Fruit fly (Drosophila melanogaster) whole organism, embryonic: Measurements from ENCODE around the gene Pgd.

ENCODE experiments used
- CG11504 ChIP-seq: fragments of 200-800 bp; sonication (Bioruptor generic); optimal IDR thresholded peaks from 3 replicates; lab custom pipeline; 2019; ENCODE audit warnings: missing biosample characterization, mild to moderate bottlenecking, missing genetic modification characterization, moderate library complexity
- CG11560 ChIP-seq: fragments of 200-800 bp; sonication (Bioruptor generic); IDR thresholded peaks from 3 replicates; pipeline ENCODE4 v1.3.6; 2022; ENCODE audit warnings: missing biosample characterization, missing genetic modification characterization
- CG13424 ChIP-seq: fragments of 200-800 bp; sonication (Bioruptor generic); optimal IDR thresholded peaks from 2 replicates; lab custom pipeline; 2019; ENCODE audit warnings: missing biosample characterization, mild to moderate bottlenecking, missing genetic modification characterization, moderate library complexity
- CG14050 ChIP-seq: fragments of 200-800 bp; sonication (Bioruptor generic); IDR thresholded peaks from 3 replicates; pipeline ENCODE4 v1.3.6; 2022; ENCODE audit warnings: missing biosample characterization, missing genetic modification characterization
- CG15479 ChIP-seq: fragments of 200-800 bp; sonication (Bioruptor generic); optimal IDR thresholded peaks from 3 replicates; lab custom pipeline; 2019; ENCODE audit warnings: missing biosample characterization, mild to moderate bottlenecking, missing genetic modification characterization, moderate library complexity
- CG16815 ChIP-seq: fragments of 200-800 bp; sonication (Bioruptor generic); optimal IDR thresholded peaks from 3 replicates; lab custom pipeline; 2017; ENCODE audit warnings: missing biosample characterization, mild to moderate bottlenecking, missing genetic modification characterization
- CG16863 ChIP-seq: fragments of 200-800 bp; sonication (Bioruptor generic); optimal IDR thresholded peaks from 3 replicates; lab custom pipeline; 2016; ENCODE audit warnings: missing biosample characterization, missing genetic modification characterization
- CG17802 ChIP-seq: fragments of 200-800 bp; sonication (Bioruptor generic); optimal IDR thresholded peaks from 2 replicates; lab custom pipeline; 2018; ENCODE audit warnings: missing biosample characterization, mild to moderate bottlenecking, missing genetic modification characterization, moderate library complexity
- CG1792 ChIP-seq: fragments of 200-800 bp; sonication (Bioruptor generic); optimal IDR thresholded peaks from 2 replicates; lab custom pipeline; 2016; ENCODE audit warnings: missing biosample characterization, missing genetic modification characterization
- CG4282 ChIP-seq: fragments of 200-800 bp; sonication (Bioruptor generic); optimal IDR thresholded peaks from 2 replicates; lab custom pipeline; 2016; ENCODE audit warnings: missing biosample characterization, missing genetic modification characterization
- CG6765 ChIP-seq: fragments of 200-800 bp; sonication (Bioruptor generic); optimal IDR thresholded peaks from 3 replicates; lab custom pipeline; 2017; ENCODE audit warnings: missing biosample characterization, mild to moderate bottlenecking, missing genetic modification characterization
- CG7357 ChIP-seq: fragments of 200-800 bp; sonication (Bioruptor generic); IDR thresholded peaks from 3 replicates; pipeline ENCODE4 v1.3.6; 2022; ENCODE audit warnings: missing biosample characterization, missing genetic modification characterization
- CG7928 ChIP-seq: fragments of 200-800 bp; sonication (Bioruptor generic); optimal IDR thresholded peaks from 2 replicates; lab custom pipeline; 2017; ENCODE audit warnings: missing biosample characterization, mild to moderate bottlenecking, missing genetic modification characterization
- CG8388 ChIP-seq: fragments of 200-800 bp; sonication (Bioruptor generic); optimal IDR thresholded peaks from 2 replicates; lab custom pipeline; 2019; ENCODE audit warnings: missing biosample characterization, mild to moderate bottlenecking, missing genetic modification characterization, moderate library complexity
- CG8765 ChIP-seq: fragments of 200-800 bp; sonication (Bioruptor generic); IDR thresholded peaks from 2 replicates; pipeline ENCODE4 v1.3.6; 2022; ENCODE audit warnings: missing biosample characterization, missing genetic modification characterization
- Hr39 ChIP-seq: fragments of >200 bp; optimal IDR thresholded peaks from 2 replicates; lab custom pipeline; 2017
- Hr78 ChIP-seq, 2 experiments: fragments of 200-800 bp in 1 of 2; fragments of >200 bp in 1 of 2; sonication (Bioruptor generic) in 1 of 2; optimal IDR thresholded peaks; 2 replicates each; lab custom pipeline; 2017 to 2019; ENCODE audit warnings: missing biosample characterization in 2 of 2, missing genetic modification characterization in 2 of 2, mild to moderate bottlenecking in 1 of 2, moderate library complexity in 1 of 2
- Jarid2 ChIP-seq: fragments of 200-800 bp; sonication (Bioruptor generic); optimal IDR thresholded peaks from 3 replicates; lab custom pipeline; 2017; ENCODE audit warnings: mild to moderate bottlenecking, missing biosample characterization, missing genetic modification reagents, missing genetic modification characterization
- MBD-R2 ChIP-seq: fragments of 200-800 bp; sonication (Bioruptor generic); IDR thresholded peaks from 2 replicates; pipeline ENCODE4 v1.3.6; 2022; ENCODE audit warnings: missing biosample characterization, missing genetic modification characterization
- Pdp1 ChIP-seq, 2 experiments: fragments of 200-800 bp; sonication (Bioruptor generic); optimal IDR thresholded peaks; 3 replicates each; lab custom pipeline; 2016; ENCODE audit warnings: missing biosample characterization in 2 of 2, missing genetic modification characterization in 2 of 2, mild to moderate bottlenecking in 1 of 2, moderate library complexity in 1 of 2
- TFAM ChIP-seq: fragments of 200-800 bp; sonication (Bioruptor generic); optimal IDR thresholded peaks from 2 replicates; lab custom pipeline; 2017; ENCODE audit warnings: missing biosample characterization, missing genetic modification characterization, inconsistent platforms
- Taf1 ChIP-seq: fragments of 200-800 bp; sonication (Bioruptor generic); IDR thresholded peaks from 2 replicates; pipeline ENCODE4 v1.3.6; 2022; ENCODE audit warnings: missing biosample characterization, missing genetic modification characterization
- Xrp1 ChIP-seq: fragments of 200-800 bp; sonication (Bioruptor generic); IDR thresholded peaks from 2 replicates; pipeline ENCODE4 v1.3.6; 2022; ENCODE audit warnings: missing biosample characterization, missing genetic modification characterization
- ab ChIP-seq: fragments of 200-800 bp; sonication (Bioruptor generic); optimal IDR thresholded peaks from 2 replicates; lab custom pipeline; 2016; ENCODE audit warnings: missing biosample characterization, missing genetic modification characterization
- al ChIP-seq: fragments of 200-800 bp; sonication (Bioruptor generic); IDR thresholded peaks from 2 replicates; pipeline ENCODE4 v1.3.6; 2022; ENCODE audit warnings: missing biosample characterization, missing genetic modification characterization
- aop ChIP-seq: fragments of 200-800 bp; sonication (Bioruptor generic); IDR thresholded peaks from 2 replicates; pipeline ENCODE4 v1.3.6; 2022; ENCODE audit warnings: missing biosample characterization, missing genetic modification characterization
- bbx ChIP-seq: fragments of 200-800 bp; sonication (Bioruptor generic); IDR thresholded peaks from 2 replicates; pipeline ENCODE4 v1.3.6; 2022; ENCODE audit warnings: missing biosample characterization, missing genetic modification characterization; ENCODE audit not compliant: partially characterized antibody
- bowl ChIP-seq: fragments of 200-800 bp; sonication (Bioruptor generic); IDR thresholded peaks from 2 replicates; pipeline ENCODE4 v1.3.6; 2022; ENCODE audit warnings: missing biosample characterization, missing genetic modification characterization
- cwo ChIP-seq: fragments of 200-800 bp; sonication (Bioruptor generic); optimal IDR thresholded peaks from 3 replicates; lab custom pipeline; 2017; ENCODE audit warnings: missing biosample characterization, missing genetic modification characterization, mild to moderate bottlenecking, moderate library complexity, missing genetic modification reagents
- emc ChIP-seq: fragments of 200-800 bp; sonication (Bioruptor generic); optimal IDR thresholded peaks from 2 replicates; lab custom pipeline; 2016; ENCODE audit warnings: missing biosample characterization, missing genetic modification characterization
- fd3F ChIP-seq: fragments of 200-800 bp; sonication (Bioruptor generic); optimal IDR thresholded peaks from 2 replicates; lab custom pipeline; 2018; ENCODE audit warnings: missing biosample characterization, mild to moderate bottlenecking, missing genetic modification characterization, moderate library complexity
- grau ChIP-seq: fragments of 200-800 bp; optimal IDR thresholded peaks from 3 replicates; lab custom pipeline; 2019; ENCODE audit warnings: missing biosample characterization, mild to moderate bottlenecking, missing genetic modification characterization, moderate library complexity
- gsb ChIP-seq: fragments of 200-800 bp; sonication (Bioruptor generic); IDR thresholded peaks from 2 replicates; pipeline ENCODE4 v1.3.6; 2022; ENCODE audit warnings: missing biosample characterization, missing genetic modification characterization
- gsb-n ChIP-seq: fragments of 200-800 bp; sonication (Bioruptor generic); optimal IDR thresholded peaks from 3 replicates; lab custom pipeline; 2018; ENCODE audit warnings: missing biosample characterization, mild to moderate bottlenecking, missing genetic modification characterization
- gt ChIP-seq: fragments of 200-800 bp; sonication (Bioruptor generic); IDR thresholded peaks from 2 replicates; pipeline ENCODE4 v1.3.6; 2022; ENCODE audit warnings: missing biosample characterization, missing genetic modification characterization
- h ChIP-seq: fragments of >200 bp; optimal IDR thresholded peaks from 2 replicates; lab custom pipeline; 2017
- ind ChIP-seq: fragments of 200-800 bp; sonication (Bioruptor generic); optimal IDR thresholded peaks from 3 replicates; lab custom pipeline; 2016; ENCODE audit warnings: missing biosample characterization, missing genetic modification characterization
- phol ChIP-seq: fragments of 200-800 bp; sonication (Bioruptor generic); optimal IDR thresholded peaks from 3 replicates; lab custom pipeline; 2018; ENCODE audit warnings: missing biosample characterization, mild to moderate bottlenecking, missing genetic modification characterization, moderate library complexity
- pita ChIP-seq: fragments of 200-800 bp; sonication (Bioruptor generic); optimal IDR thresholded peaks from 2 replicates; lab custom pipeline; 2017; ENCODE audit warnings: missing biosample characterization, mild to moderate bottlenecking, missing genetic modification characterization
- ranshi ChIP-seq: fragments of 200-800 bp; sonication (Bioruptor generic); IDR thresholded peaks from 2 replicates; pipeline ENCODE4 v1.3.6; 2022; ENCODE audit warnings: missing biosample characterization, missing genetic modification characterization
- sens-2 ChIP-seq: fragments of 200-800 bp; sonication (Bioruptor generic); IDR thresholded peaks from 2 replicates; pipeline ENCODE4 v1.3.6; 2022; ENCODE audit warnings: missing biosample characterization, missing genetic modification characterization
- slp2 ChIP-seq: fragments of 200-800 bp; sonication (Bioruptor generic); optimal IDR thresholded peaks from 2 replicates; lab custom pipeline; 2016; ENCODE audit warnings: missing biosample characterization, missing genetic modification characterization
- sug ChIP-seq: fragments of 200-800 bp; optimal IDR thresholded peaks from 2 replicates; lab custom pipeline; 2019; ENCODE audit warnings: missing biosample characterization, mild to moderate bottlenecking, missing genetic modification characterization, moderate library complexity
- tap ChIP-seq: fragments of 200-800 bp; optimal IDR thresholded peaks from 3 replicates; lab custom pipeline; 2019; ENCODE audit warnings: missing biosample characterization, mild to moderate bottlenecking, missing genetic modification characterization, moderate library complexity
- tgo ChIP-seq: fragments of 200-800 bp; sonication (Bioruptor generic); IDR thresholded peaks from 3 replicates; pipeline ENCODE4 v1.3.6; 2022; ENCODE audit warnings: missing biosample characterization, missing genetic modification characterization
- tio ChIP-seq: fragments of 200-800 bp; sonication (Bioruptor generic); optimal IDR thresholded peaks from 2 replicates; lab custom pipeline; 2017; ENCODE audit warnings: missing biosample characterization, missing genetic modification characterization, inconsistent platforms
- trem ChIP-seq: fragments of 200-800 bp; optimal IDR thresholded peaks from 3 replicates; lab custom pipeline; 2019; ENCODE audit warnings: missing biosample characterization, mild to moderate bottlenecking, missing genetic modification characterization, moderate library complexity
- z ChIP-seq: fragments of 200-800 bp; sonication (Bioruptor generic); IDR thresholded peaks from 3 replicates; pipeline ENCODE4 v1.3.6; 2022; ENCODE audit warnings: missing biosample characterization, missing genetic modification characterization
- zfh1 ChIP-seq: fragments of 200-800 bp; sonication (Bioruptor generic); IDR thresholded peaks from 3 replicates; pipeline ENCODE4 v1.3.6; 2022; ENCODE audit warnings: missing biosample characterization, missing genetic modification characterization

The Pgd gene

DNA sequence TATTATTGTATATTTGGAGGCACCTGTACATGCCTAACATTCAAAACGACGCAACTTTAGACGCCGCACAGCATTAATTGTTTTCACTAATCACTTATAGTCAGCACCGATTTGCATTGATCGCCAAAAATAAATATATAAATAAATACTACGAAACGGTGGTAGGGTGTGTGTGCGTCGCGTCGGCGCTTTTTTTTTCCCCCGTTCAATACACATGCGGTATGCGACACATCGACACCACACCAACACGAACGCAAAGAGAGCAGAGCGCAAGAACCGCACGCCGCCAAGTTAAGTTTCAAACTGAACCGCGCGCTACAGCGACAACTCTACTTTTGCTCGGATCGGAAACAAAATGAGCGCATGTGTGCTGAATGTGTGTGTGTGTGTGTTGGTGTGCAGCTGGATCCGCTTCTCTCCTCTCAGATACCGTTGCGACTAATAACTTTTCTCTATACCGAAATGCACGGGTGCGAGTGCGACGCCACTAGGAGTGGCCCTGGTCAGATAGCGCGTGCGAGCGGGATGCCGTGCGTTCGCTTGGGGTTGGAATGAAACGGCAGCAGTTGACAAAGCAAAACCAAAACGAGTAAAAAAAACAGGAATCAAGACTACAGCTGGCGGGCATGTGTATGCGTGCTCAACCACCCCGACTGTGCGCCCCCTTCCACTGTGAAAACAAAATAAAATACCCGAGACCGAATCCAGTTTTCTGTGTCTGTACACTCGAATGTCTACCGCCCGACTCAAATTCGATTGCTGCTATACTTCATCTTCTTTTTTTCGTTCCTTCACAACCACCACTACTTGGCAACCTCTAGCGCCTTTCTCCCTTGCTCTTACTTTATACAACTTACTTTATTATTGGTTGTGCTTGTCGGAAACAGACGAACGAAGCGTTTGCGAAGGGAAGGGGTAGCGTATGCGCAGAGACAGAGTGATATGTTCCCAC lies 21.6 kb upstream of the Pgd start, which contains the start of gene ph-d (continued):
- TF ChIP-seq fd3F (GFP tag; lab: Kevin White, UChicago) (no peak), Jarid2 (peak; percentile 91), grau (tag; lab: Kevin White, UChicago) (peak; percentile 42), bowl (GFP tag; lab: Robert Waterston, UW) (no peak), emc (GFP tag; lab: Kevin White, UChicago) (no peak), CG17802 (peak; percentile 4), CG16815 (GFP tag; lab: Kevin White, UChicago) (peak; percentile 31), gt (GFP tag; lab: Robert Waterston, UW) (no peak), zfh1 (GFP tag; lab: Robert Waterston, UW) (no peak), cwo (GFP tag; lab: Kevin White, UChicago) (peak; percentile 5), ab (GFP tag; lab: Kevin White, UChicago) (no peak), Pdp1 (GFP tag; optimal IDR thresholded peaks at IDR 0.05; lab: Kevin White, UChicago) (peak in 1 of 2 experiments; percentile 27), CG16863 (GFP tag; lab: Kevin White, UChicago) (no peak), tgo (no peak), ranshi (GFP tag; lab: Robert Waterston, UW) (no peak), Xrp1 (GFP tag; lab: Robert Waterston, UW) (peak; percentile 54; the same call in 1 of the 2 replicates), Hr78 (GFP tag; optimal IDR thresholded peaks at IDR 0.05; lab: Kevin White, UChicago) (peak in 1 of 2 experiments; percentile 15), CG13424 (peak; percentile 3), CG8765 (GFP tag; lab: Robert Waterston, UW) (0 out of 2 replicates have a peak, but pooled peaks have one; percentile 12), pita (GFP tag; lab: Kevin White, UChicago) (no peak), al (GFP tag; lab: Robert Waterston, UW) (no peak), aop (GFP tag; lab: Robert Waterston, UW) (peak; percentile 69; the same call in 1 of the 2 replicates), CG14050 (GFP tag; lab: Robert Waterston, UW) (no peak), CG11504 (peak; percentile 60), gsb-n (tag; lab: Kevin White, UChicago) (peak; percentile 17), tio (GFP tag; lab: Kevin White, UChicago) (peak; percentile 30), ind (GFP tag; lab: Kevin White, UChicago) (peak; percentile 46), CG15479 (GFP tag; lab: Kevin White, UChicago) (peak; percentile 69), CG8388 (GFP tag; lab: Kevin White, UChicago) (no peak), slp2 (no peak), trem (tag; lab: Kevin White, UChicago) (peak; percentile 40), CG6765 (GFP tag; lab: Kevin White, UChicago) (no peak), bbx (GFP tag; lab: Robert Waterston, UW) (0 out of 2 replicates have a peak, but pooled peaks have one; percentile 22), tap (tag; lab: Kevin White, UChicago) (peak; percentile 18), h (lab: Kevin White, UChicago) (no peak), TFAM (GFP tag; lab: Kevin White, UChicago) (no peak), sens-2 (GFP tag; lab: Robert Waterston, UW) (no peak), phol (tag; lab: Kevin White, UChicago) (peak; percentile 51), sug (tag; lab: Kevin White, UChicago) (peak; percentile 56), CG4282 (no peak), z (GFP tag; lab: Robert Waterston, UW) (peak; percentile 78), CG7357 (no peak), Taf1 (GFP tag; lab: Robert Waterston, UW) (no peak), gsb (GFP tag; lab: Robert Waterston, UW) (no peak), CG1792 (GFP tag; lab: Kevin White, UChicago) (no peak), Hr39 (lab: Kevin White, UChicago) (no peak), CG7928 (GFP tag; lab: Kevin White, UChicago) (no peak), CG11560 (tag; lab: Robert Waterston, UW) (no peak), MBD-R2 (GFP tag; lab: Robert Waterston, UW) (peak; percentile 18; the same call in 1 of the 2 replicates)
